Worm (Caenorhabditis elegans) whole organism, young adult: ENCODE results near the gene swm-1.

ENCODE experiments used
- B0336.3 ChIP-seq: fragments of 200-800 bp; sonication (Bioruptor generic); IDR thresholded peaks from 2 replicates; pipeline ENCODE4 v1.3.6; 2022; ENCODE audit warnings: missing genetic modification characterization, missing compliant biosample characterization
- C06A6.2 ChIP-seq: fragments of 200-800 bp; sonication (Bioruptor generic); conservative IDR thresholded peaks from 2 replicates; pipeline ENCODE4 v1.3.6; 2022; ENCODE audit warnings: missing genetic modification characterization, missing compliant biosample characterization
- C17E4.6 ChIP-seq: fragments of 200-800 bp; sonication (Bioruptor generic); IDR thresholded peaks from 2 replicates; pipeline ENCODE4 v1.3.6; 2022; ENCODE audit warnings: missing genetic modification reagents, missing genetic modification characterization, missing compliant biosample characterization
- F22D6.2 ChIP-seq: sonication (generic microtip); optimal IDR thresholded peaks from 2 replicates; lab custom pipeline; 2016; ENCODE audit warnings: mild to moderate bottlenecking, missing genetic modification characterization, missing compliant biosample characterization
- F57A8.1 ChIP-seq: fragments of 200-800 bp; sonication (Bioruptor generic); optimal IDR thresholded peaks from 2 replicates; lab custom pipeline; 2018; ENCODE audit warnings: mild to moderate bottlenecking, missing genetic modification characterization, moderate library complexity, missing compliant biosample characterization
- F57C9.4 ChIP-seq: sonication (generic microtip); optimal IDR thresholded peaks from 2 replicates; lab custom pipeline; 2017; ENCODE audit warnings: mild to moderate bottlenecking, missing genetic modification characterization, missing compliant biosample characterization
- K12H6.12 ChIP-seq: fragments of 200-800 bp; sonication (Bioruptor generic); optimal IDR thresholded peaks from 2 replicates; lab custom pipeline; 2018; ENCODE audit warnings: mild to moderate bottlenecking, missing genetic modification characterization, missing compliant biosample characterization
- Y79H2A.3 ChIP-seq: fragments of 200-800 bp; sonication (Bioruptor generic); conservative IDR thresholded peaks from 2 replicates; pipeline ENCODE4 v1.3.6; 2022; ENCODE audit warnings: missing genetic modification reagents, missing genetic modification characterization, missing compliant biosample characterization
- Y95B8A.8 ChIP-seq: fragments of 200-800 bp; sonication (Bioruptor generic); IDR thresholded peaks from 2 replicates; pipeline ENCODE4 v1.3.6; 2022; ENCODE audit warnings: missing genetic modification reagents, missing genetic modification characterization, missing compliant biosample characterization
- aptf-3 ChIP-seq: fragments of 200-800 bp; sonication (Bioruptor generic); IDR thresholded peaks from 2 replicates; pipeline ENCODE4 v1.3.6; 2022; ENCODE audit warnings: missing genetic modification characterization, missing compliant biosample characterization
- athp-1 ChIP-seq: sonication (generic microtip); optimal IDR thresholded peaks from 2 replicates; lab custom pipeline; 2017; ENCODE audit warnings: mild to moderate bottlenecking, missing genetic modification characterization, missing compliant biosample characterization
- attf-5 ChIP-seq: fragments of 200-800 bp; sonication (Bioruptor generic); optimal IDR thresholded peaks from 2 replicates; lab custom pipeline; 2018; ENCODE audit warnings: mild to moderate bottlenecking, missing genetic modification characterization, missing compliant biosample characterization
- cebp-1 ChIP-seq, 2 experiments: fragments of 200-800 bp in 1 of 2; sonication (Bioruptor generic) in 1 of 2; sonication (generic microtip) in 1 of 2; IDR thresholded peaks in 1 of 2; optimal IDR thresholded peaks in 1 of 2; 2 replicates each; pipeline versions ENCODE4 v1.3.6 to Lab custom; 2017 to 2022; ENCODE audit warnings: missing compliant biosample characterization in 2 of 2, missing genetic modification characterization in 2 of 2, mild to moderate bottlenecking in 1 of 2, missing genetic modification reagents in 1 of 2, moderate library complexity in 1 of 2
- chd-7 ChIP-seq: sonication (generic microtip); optimal IDR thresholded peaks from 2 replicates; lab custom pipeline; 2016; ENCODE audit warnings: mild to moderate bottlenecking, missing genetic modification characterization, moderate library complexity, missing compliant biosample characterization
- egl-18 ChIP-seq: fragments of 200-800 bp; sonication (Bioruptor generic); IDR thresholded peaks from 2 replicates; pipeline ENCODE4 v1.3.6; 2022; ENCODE audit warnings: missing genetic modification reagents, missing genetic modification characterization, missing compliant biosample characterization
- ekl-4 ChIP-seq: fragments of 200-800 bp; sonication (Bioruptor generic); IDR thresholded peaks from 2 replicates; pipeline ENCODE4 v1.3.6; 2022; ENCODE audit warnings: missing genetic modification reagents, missing genetic modification characterization, missing compliant biosample characterization
- fkh-3 ChIP-seq: sonication (generic microtip); optimal IDR thresholded peaks from 2 replicates; lab custom pipeline; 2016; ENCODE audit warnings: mild to moderate bottlenecking, missing genetic modification characterization, missing compliant biosample characterization
- hlh-26 ChIP-seq: fragments of 200-800 bp; sonication (Bioruptor generic); conservative IDR thresholded peaks from 2 replicates; pipeline ENCODE4 v1.3.6; 2022; ENCODE audit warnings: missing genetic modification reagents, missing genetic modification characterization, missing compliant biosample characterization
- hmg-1.2 ChIP-seq: fragments of 200-800 bp; sonication (Bioruptor generic); IDR thresholded peaks from 2 replicates; pipeline ENCODE4 v1.3.6; 2022; ENCODE audit warnings: missing genetic modification reagents, missing genetic modification characterization, missing compliant biosample characterization
- let-526 ChIP-seq: fragments of 200-800 bp; sonication (Bioruptor generic); IDR thresholded peaks from 2 replicates; pipeline ENCODE4 v1.3.6; 2022; ENCODE audit warnings: missing genetic modification reagents, missing genetic modification characterization, missing compliant biosample characterization
- let-607 ChIP-seq, 2 experiments: fragments of 200-800 bp in 1 of 2; sonication (Bioruptor generic) in 1 of 2; sonication (generic microtip) in 1 of 2; optimal IDR thresholded peaks; 2 replicates each; lab custom pipeline; 2016 to 2018; ENCODE audit warnings: mild to moderate bottlenecking in 2 of 2, missing compliant biosample characterization in 2 of 2, missing genetic modification characterization in 2 of 2, moderate library complexity in 2 of 2, missing genotype in 1 of 2
- lin-35 ChIP-seq, 3 experiments: fragments of 150-350 bp in 2 of 3; sonication (generic microtip) in 1 of 3; optimal IDR thresholded peaks; 2 replicates each; lab custom pipeline; 2014 to 2018; ENCODE audit warnings: missing biosample characterization in 3 of 3, missing genetic modification characterization in 3 of 3, missing genetic modification reagents in 3 of 3
- lsl-1 ChIP-seq: fragments of 200-800 bp; sonication (Bioruptor generic); optimal IDR thresholded peaks from 2 replicates; lab custom pipeline; 2018; ENCODE audit warnings: mild to moderate bottlenecking, missing genetic modification characterization, moderate library complexity, missing compliant biosample characterization
- lsy-27 ChIP-seq: sonication (generic microtip); optimal IDR thresholded peaks from 2 replicates; lab custom pipeline; 2017; ENCODE audit warnings: missing genetic modification characterization, mild to moderate bottlenecking, missing compliant biosample characterization, antibody characterized with exemption, missing genotype, borderline replicate concordance; ENCODE audit not compliant: insufficient read depth
- madf-3 ChIP-seq: fragments of 200-800 bp; sonication (Bioruptor generic); IDR thresholded peaks from 2 replicates; pipeline ENCODE4 v1.3.6; 2022; ENCODE audit warnings: missing genetic modification reagents, missing genetic modification characterization, missing compliant biosample characterization
- nhr-27 ChIP-seq: fragments of 200-800 bp; sonication (Bioruptor generic); optimal IDR thresholded peaks from 2 replicates; lab custom pipeline; 2018; ENCODE audit warnings: mild to moderate bottlenecking, missing genetic modification characterization, moderate library complexity, missing compliant biosample characterization
- nhr-80 ChIP-seq: sonication (generic microtip); optimal IDR thresholded peaks from 2 replicates; lab custom pipeline; 2016; ENCODE audit warnings: missing genetic modification characterization, missing compliant biosample characterization
- rcor-1 ChIP-seq: fragments of 200-800 bp; sonication (Bioruptor generic); IDR thresholded peaks from 2 replicates; pipeline ENCODE4 v1.3.6; 2022; ENCODE audit warnings: missing genetic modification reagents, missing genetic modification characterization, missing compliant biosample characterization
- sea-2 ChIP-seq: fragments of 200-800 bp; sonication (Bioruptor generic); IDR thresholded peaks from 2 replicates; pipeline ENCODE4 v1.3.6; 2022; ENCODE audit warnings: missing genetic modification characterization, missing compliant biosample characterization
- snpc-4 ChIP-seq, 5 experiments: fragments of 150-350 bp in 1 of 5; sonication (generic microtip) in 4 of 5; optimal IDR thresholded peaks; 2 replicates each; lab custom pipeline; 2014 to 2018; ENCODE audit warnings: missing genetic modification characterization in 5 of 5, missing biosample characterization in 3 of 5, antibody characterized with exemption in 2 of 5, mild to moderate bottlenecking in 2 of 5, missing compliant biosample characterization in 2 of 5, missing genotype in 2 of 5, moderate library complexity in 2 of 5, missing genetic modification reagents in 1 of 5
- tbp1 ChIP-seq: fragments of 200-800 bp; sonication (Bioruptor generic); optimal IDR thresholded peaks from 2 replicates; lab custom pipeline; 2018; ENCODE audit warnings: mild to moderate bottlenecking, missing genetic modification characterization, missing compliant biosample characterization
- tlf-1 ChIP-seq: fragments of 200-800 bp; sonication (Bioruptor generic); optimal IDR thresholded peaks from 2 replicates; lab custom pipeline; 2018; ENCODE audit warnings: mild to moderate bottlenecking, missing genetic modification characterization, missing compliant biosample characterization
- ztf-3 ChIP-seq: fragments of 200-800 bp; sonication (Bioruptor generic); optimal IDR thresholded peaks from 2 replicates; lab custom pipeline; 2018; ENCODE audit warnings: mild to moderate bottlenecking, missing genetic modification characterization, missing compliant biosample characterization

The swm-1 gene

DNA sequence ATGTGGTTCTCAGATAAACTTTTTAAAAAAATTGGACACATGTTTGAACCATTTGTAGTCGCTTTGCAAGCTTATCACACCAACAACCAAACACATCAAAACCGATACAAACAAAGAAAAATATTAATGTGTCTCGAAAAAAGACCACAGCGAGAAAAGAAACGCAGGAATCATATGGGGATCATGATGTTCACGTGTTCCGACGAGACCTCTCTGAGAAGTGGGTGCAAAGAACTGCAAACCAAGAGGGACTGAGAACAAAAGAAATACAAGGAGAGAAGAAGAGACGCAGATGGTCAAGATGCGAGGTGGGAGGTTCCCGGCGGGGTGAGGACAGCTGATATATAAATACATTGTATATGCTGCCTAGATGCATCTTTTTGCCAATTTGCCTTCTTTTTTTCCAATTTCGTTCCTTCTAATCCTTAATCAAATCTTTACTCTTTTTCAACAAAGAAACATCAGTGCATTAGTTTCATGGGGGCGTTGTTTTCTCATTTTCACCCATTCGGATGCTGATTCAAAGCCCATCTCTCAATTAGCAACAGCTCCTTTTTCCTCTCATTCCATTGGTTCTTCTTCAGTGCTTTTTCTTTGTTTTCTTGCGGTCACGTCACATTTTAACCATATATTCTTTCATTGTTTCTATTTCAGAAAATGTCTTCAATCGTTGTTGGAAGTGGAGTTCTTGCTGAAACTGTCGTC is 41.1 kb upstream of the swm-1 start, which contains the start of gene F21C10.10 (continued):
- TF ChIP-seq tlf-1 (peak; percentile 34), ekl-4 (GFP tag; lab: Robert Waterston, UW) (peak; percentile 58), ztf-3 (no peak), lsl-1 (GFP tag; lab: Kevin White, UChicago) (no peak), F22D6.2 (tag; lab: Kevin White, UChicago) (peak; percentile 94), cebp-1 (GFP tag; IDR thresholded peaks at IDR 0.05; lab: Robert Waterston, UW) (no peak), cebp-1 (tag; optimal IDR thresholded peaks at IDR 0.05; lab: Kevin White, UChicago) (peak; percentile 81), sea-2 (GFP tag; lab: Robert Waterston, UW) (no peak), attf-5 (GFP tag; lab: Kevin White, UChicago) (peak; percentile 79), K12H6.12 (peak; percentile 67), C06A6.2 (GFP tag; lab: Robert Waterston, UW) (peak; percentile 88), lsy-27 (tag; lab: Kevin White, UChicago) (no peak), Y79H2A.3 (GFP tag; lab: Robert Waterston, UW) (no peak), F57A8.1 (GFP tag; lab: Kevin White, UChicago) (no peak), hlh-26 (GFP tag; lab: Robert Waterston, UW) (no peak), Y95B8A.8 (GFP tag; lab: Robert Waterston, UW) (no peak)

DNA sequence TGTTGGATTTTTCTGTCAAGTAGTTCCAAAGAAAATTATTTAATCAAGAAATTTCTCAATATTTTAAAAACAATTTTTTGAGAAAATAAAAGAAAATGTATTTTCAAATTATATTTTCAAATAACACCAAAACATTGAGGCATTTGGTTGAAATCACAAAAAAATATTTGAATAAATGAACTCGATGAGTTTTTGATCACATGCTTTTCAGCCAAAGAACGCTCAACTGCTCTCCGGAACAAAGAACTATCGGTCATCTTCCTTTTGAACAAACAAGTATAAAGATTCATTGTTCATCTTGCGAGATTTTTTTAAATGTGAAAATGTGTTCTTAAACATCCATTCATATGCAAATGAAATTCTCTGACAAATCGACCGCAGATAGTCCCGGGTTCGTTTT is 40.3 kb upstream of the swm-1 start:
- TF ChIP-seq lin-35 (GFP tag; optimal IDR thresholded peaks at IDR 0.05; lab: Kevin White, UChicago) (peak in 1 of 3 experiments; percentile 1), fkh-3 (tag; lab: Kevin White, UChicago) (no peak)

DNA sequence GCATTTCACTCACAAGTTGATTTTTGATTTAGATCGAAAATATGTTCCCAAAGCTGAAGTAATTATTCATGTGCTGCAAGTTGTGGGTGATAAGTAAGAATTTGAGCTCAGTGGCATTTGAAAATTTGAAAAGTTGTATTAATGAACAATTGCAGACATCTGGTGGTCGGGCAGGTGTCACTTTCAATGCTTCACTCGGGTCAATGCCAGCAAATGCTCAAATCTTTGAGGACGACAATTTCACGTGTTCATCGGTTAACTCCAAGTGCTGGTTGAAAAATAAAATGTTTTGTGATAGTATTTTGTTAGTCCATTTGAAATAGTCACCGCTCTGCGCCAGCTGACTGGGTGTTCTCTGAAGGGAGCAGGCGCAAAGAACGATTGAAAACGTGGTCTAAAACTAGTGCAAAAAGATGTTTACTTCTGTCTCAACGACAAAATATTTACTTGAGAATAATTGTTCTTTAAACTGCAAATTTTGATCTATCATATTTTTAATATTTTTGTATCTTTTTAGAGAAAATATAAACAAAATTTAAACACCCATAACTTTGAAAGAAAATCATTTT is 39.5 kb upstream of the swm-1 start:
- peak; percentile 33 for TF ChIP-seq chd-7 (tag; lab: Kevin White, UChicago)
- TF ChIP-seq B0336.3 (GFP tag; lab: Robert Waterston, UW) = 0 out of 2 replicates have a peak, but pooled peaks have one; percentile 18
- TF ChIP-seq fkh-3 (tag; lab: Kevin White, UChicago) = no peak
- TF ChIP-seq snpc-4 (GFP tag; optimal IDR thresholded peaks at IDR 0.05; lab: Kevin White, UChicago) = no peak
- TF ChIP-seq snpc-4 (tag; optimal IDR thresholded peaks at IDR 0.05; lab: Kevin White, UChicago) = peak in 1 of 4 experiments; percentile 18
- TF ChIP-seq egl-18 (GFP tag; lab: Robert Waterston, UW) = no peak
- no peak for TF ChIP-seq aptf-3 (GFP tag; lab: Robert Waterston, UW)
- peak in 1 of 2 experiments; percentile 6 for TF ChIP-seq let-607 (tag; optimal IDR thresholded peaks at IDR 0.05; lab: Kevin White, UChicago)
- TF ChIP-seq nhr-80 (tag; lab: Kevin White, UChicago) = peak; percentile 46
- TF ChIP-seq attf-5 (GFP tag; lab: Kevin White, UChicago) = peak; percentile 50
- TF ChIP-seq nhr-27 = no peak
- TF ChIP-seq hmg-1.2 = peak; percentile 25; the same call in 1 of the 2 replicates
- TF ChIP-seq C17E4.6 (GFP tag; lab: Robert Waterston, UW) = no peak
- no peak for TF ChIP-seq athp-1
- TF ChIP-seq let-526 = peak; percentile 41; the same call in 1 of the 2 replicates
- TF ChIP-seq tbp1 = peak; percentile 47
- peak; percentile 44 for TF ChIP-seq K12H6.12
- TF ChIP-seq rcor-1 (GFP tag; lab: Robert Waterston, UW) = 0 out of 2 replicates have a peak, but pooled peaks have one; percentile 12
- peak; percentile 27 for TF ChIP-seq tlf-1
- TF ChIP-seq F57C9.4 = no peak
- no peak for TF ChIP-seq madf-3
- no peak for TF ChIP-seq cebp-1 (GFP tag; IDR thresholded peaks at IDR 0.05; lab: Robert Waterston, UW)
- peak; percentile 66 for TF ChIP-seq cebp-1 (tag; optimal IDR thresholded peaks at IDR 0.05; lab: Kevin White, UChicago)
